Worm (Caenorhabditis elegans) whole organism, young adult: ENCODE data around the gene Y52E8A.6.

Experiments used
- ZK185.1 ChIP-seq: sonication (generic microtip); optimal IDR thresholded peaks from 2 replicates; lab custom pipeline; 2016; ENCODE audit warnings: mild to moderate bottlenecking, missing genetic modification characterization, missing compliant biosample characterization; ENCODE audit not compliant: poor library complexity, severe bottlenecking
- aptf-2 ChIP-seq: fragments of 200-800 bp; sonication (Bioruptor generic); conservative IDR thresholded peaks from 2 replicates; pipeline ENCODE4 v1.3.6; 2022; ENCODE audit warnings: missing genetic modification reagents, missing genetic modification characterization, missing compliant biosample characterization
- ceh-100 ChIP-seq: fragments of 200-800 bp; sonication (Bioruptor generic); IDR thresholded peaks from 2 replicates; pipeline ENCODE4 v1.3.6; 2022; ENCODE audit warnings: missing genetic modification reagents, missing genetic modification characterization, missing compliant biosample characterization
- chd-7 ChIP-seq: sonication (generic microtip); optimal IDR thresholded peaks from 2 replicates; lab custom pipeline; 2016; ENCODE audit warnings: mild to moderate bottlenecking, missing genetic modification characterization, moderate library complexity, missing compliant biosample characterization
- efl-1 ChIP-seq: fragments of 150-350 bp; optimal IDR thresholded peaks from 2 replicates; lab custom pipeline; 2014; ENCODE audit warnings: missing biosample characterization, missing genetic modification reagents, missing genetic modification characterization
- lin-26 ChIP-seq: fragments of 200-800 bp; sonication (Bioruptor generic); IDR thresholded peaks from 2 replicates; pipeline ENCODE4 v1.3.6; 2022; ENCODE audit warnings: missing genetic modification reagents, missing genetic modification characterization, missing compliant biosample characterization
- lin-40 ChIP-seq: sonication (generic microtip); optimal IDR thresholded peaks from 2 replicates; lab custom pipeline; 2016; ENCODE audit warnings: missing genetic modification characterization, mild to moderate bottlenecking, missing compliant biosample characterization, missing genotype, missing genetic modification reagents

DNA sequence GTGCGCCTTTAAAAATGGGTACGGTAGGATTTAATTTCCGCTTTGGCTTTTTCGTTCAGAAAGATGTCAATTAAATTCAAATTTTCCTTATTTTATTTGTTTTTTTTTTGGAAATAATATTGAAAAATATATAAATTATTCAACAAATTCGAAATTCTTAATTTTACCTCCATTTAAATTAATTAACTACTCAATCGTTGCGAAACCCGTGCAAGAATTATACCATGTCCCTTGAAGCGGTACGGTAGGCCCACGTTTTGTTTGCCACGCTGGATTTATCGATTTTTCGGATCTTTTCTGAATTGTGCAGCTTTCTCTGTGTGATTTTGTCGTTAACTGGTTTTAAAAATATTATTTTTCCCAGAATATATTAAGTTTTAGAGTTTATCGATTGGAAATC is 686 bp upstream of the Y52E8A.6 start, which contains the start of gene Y52E8A.2:
- TF ChIP-seq lin-26 (GFP tag; lab: Robert Waterston, UW) (no peak), ceh-100 (GFP tag; lab: Robert Waterston, UW) (no peak), aptf-2 (GFP tag; lab: Robert Waterston, UW) (no peak), ZK185.1 (no peak), lin-40 (no peak), efl-1 (GFP tag; lab: Kevin White, UChicago) (no peak), chd-7 (tag; lab: Kevin White, UChicago) (no peak)
